Worm (Caenorhabditis elegans) whole organism, mixed stage, embryonic: ENCODE results near the gene fbxa-127.

Experiments used
- M03D4.4 ChIP-seq: sonication (generic microtip); optimal IDR thresholded peaks from 2 replicates; lab custom pipeline; 2017; ENCODE audit warnings: mild to moderate bottlenecking, missing genetic modification characterization, missing compliant biosample characterization
- bed-3 ChIP-seq: fragments of 200-800 bp; sonication (Bioruptor generic); optimal IDR thresholded peaks from 3 replicates; lab custom pipeline; 2018; ENCODE audit warnings: mild to moderate bottlenecking, missing genetic modification characterization, moderate library complexity, missing compliant biosample characterization
- blmp-1 ChIP-seq: fragments of 150-350 bp; optimal IDR thresholded peaks from 2 replicates; lab custom pipeline; 2014; ENCODE audit warnings: missing biosample characterization, missing genetic modification characterization
- ceh-39 ChIP-seq: fragments of 150-350 bp; optimal IDR thresholded peaks from 2 replicates; lab custom pipeline; 2014; ENCODE audit warnings: missing biosample characterization, missing genetic modification characterization
- ceh-43 ChIP-seq: fragments of 200-800 bp; sonication (Bioruptor generic); optimal IDR thresholded peaks from 2 replicates; lab custom pipeline; 2018; ENCODE audit warnings: mild to moderate bottlenecking, missing genetic modification characterization, moderate library complexity, missing compliant biosample characterization
- ceh-83 ChIP-seq: fragments of 200-800 bp; sonication (Bioruptor generic); optimal IDR thresholded peaks from 2 replicates; lab custom pipeline; 2018; ENCODE audit warnings: mild to moderate bottlenecking, missing genetic modification characterization, missing compliant biosample characterization
- ces-1 ChIP-seq: fragments of 150-350 bp; optimal IDR thresholded peaks from 2 replicates; lab custom pipeline; 2014; ENCODE audit warnings: missing biosample characterization, missing genetic modification reagents, missing genetic modification characterization
- cnd-1 ChIP-seq: fragments of 200-800 bp; sonication (Bioruptor generic); optimal IDR thresholded peaks from 2 replicates; lab custom pipeline; 2018; ENCODE audit warnings: mild to moderate bottlenecking, missing genetic modification characterization, missing compliant biosample characterization
- drap-1 ChIP-seq: fragments of 200-800 bp; sonication (Bioruptor generic); optimal IDR thresholded peaks from 3 replicates; lab custom pipeline; 2018; ENCODE audit warnings: mild to moderate bottlenecking, missing genetic modification characterization, missing compliant biosample characterization
- elt-3 ChIP-seq: fragments of 150-350 bp; optimal IDR thresholded peaks from 2 replicates; lab custom pipeline; 2014; ENCODE audit warnings: missing biosample characterization, missing genetic modification characterization
- flh-1 ChIP-seq: fragments of 200-800 bp; sonication (Bioruptor generic); optimal IDR thresholded peaks from 2 replicates; lab custom pipeline; 2018; ENCODE audit warnings: mild to moderate bottlenecking, missing genetic modification characterization, moderate library complexity, missing compliant biosample characterization
- ham-2 ChIP-seq: fragments of 200-800 bp; sonication (Bioruptor generic); optimal IDR thresholded peaks from 2 replicates; lab custom pipeline; 2018; ENCODE audit warnings: mild to moderate bottlenecking, missing genetic modification characterization, missing compliant biosample characterization
- hlh-1 ChIP-seq: fragments of 150-350 bp; optimal IDR thresholded peaks from 2 replicates; lab custom pipeline; 2014; ENCODE audit warnings: missing biosample characterization, missing genetic modification reagents, missing genetic modification characterization
- lin-32 ChIP-seq: fragments of 200-800 bp; sonication (Bioruptor generic); optimal IDR thresholded peaks from 2 replicates; lab custom pipeline; 2018; ENCODE audit warnings: mild to moderate bottlenecking, missing genetic modification characterization, missing compliant biosample characterization
- mab-5 ChIP-seq: fragments of 150-350 bp; optimal IDR thresholded peaks from 2 replicates; lab custom pipeline; 2014; ENCODE audit warnings: missing biosample characterization, missing genetic modification characterization
- mep-1 ChIP-seq: fragments of 150-350 bp; optimal IDR thresholded peaks from 2 replicates; lab custom pipeline; 2017; ENCODE audit warnings: missing biosample characterization, missing genetic modification reagents, missing genetic modification characterization, inconsistent platforms
- nhr-12 ChIP-seq: fragments of 150-350 bp; optimal IDR thresholded peaks from 2 replicates; lab custom pipeline; 2014; ENCODE audit warnings: missing biosample characterization, missing genetic modification characterization
- nhr-2 ChIP-seq: fragments of 150-350 bp; optimal IDR thresholded peaks from 2 replicates; lab custom pipeline; 2014; ENCODE audit warnings: missing biosample characterization, missing genetic modification characterization
- nhr-237 ChIP-seq: fragments of 150-350 bp; optimal IDR thresholded peaks from 2 replicates; lab custom pipeline; 2014; ENCODE audit warnings: missing biosample characterization, missing genetic modification characterization
- nhr-28 ChIP-seq: fragments of 150-350 bp; optimal IDR thresholded peaks from 2 replicates; lab custom pipeline; 2014; ENCODE audit warnings: missing biosample characterization, missing genetic modification characterization
- nhr-76 ChIP-seq: sonication (generic microtip); optimal IDR thresholded peaks from 2 replicates; lab custom pipeline; 2017; ENCODE audit warnings: missing biosample characterization, missing genetic modification characterization
- pha-4 ChIP-seq: fragments of 150-350 bp; optimal IDR thresholded peaks from 2 replicates; lab custom pipeline; 2018; ENCODE audit warnings: missing biosample characterization, missing genetic modification reagents, missing genetic modification characterization
- sem-2 ChIP-seq: fragments of 200-800 bp; sonication (Bioruptor generic); optimal IDR thresholded peaks from 2 replicates; lab custom pipeline; 2018; ENCODE audit warnings: mild to moderate bottlenecking, missing genetic modification characterization, missing compliant biosample characterization
- snpc-4 ChIP-seq: fragments of 150-350 bp; optimal IDR thresholded peaks from 2 replicates; lab custom pipeline; 2014; ENCODE audit warnings: missing biosample characterization, missing genetic modification characterization
- tbx-8 ChIP-seq: fragments of 200-800 bp; sonication (Bioruptor generic); optimal IDR thresholded peaks from 2 replicates; lab custom pipeline; 2018; ENCODE audit warnings: mild to moderate bottlenecking, missing genetic modification characterization, moderate library complexity, missing compliant biosample characterization
- unc-120 ChIP-seq: sonication (generic microtip); optimal IDR thresholded peaks from 2 replicates; lab custom pipeline; 2017; ENCODE audit warnings: missing genetic modification characterization, missing compliant biosample characterization; ENCODE audit not compliant: poor library complexity, severe bottlenecking
- unc-62 ChIP-seq: fragments of 150-350 bp; optimal IDR thresholded peaks from 2 replicates; lab custom pipeline; 2014; ENCODE audit warnings: missing biosample characterization, missing genetic modification reagents, missing genetic modification characterization
- zip-8 ChIP-seq: fragments of 150-350 bp; optimal IDR thresholded peaks from 2 replicates; lab custom pipeline; 2014; ENCODE audit warnings: missing biosample characterization, missing genetic modification characterization
- ztf-11 ChIP-seq: fragments of 150-350 bp; optimal IDR thresholded peaks from 2 replicates; lab custom pipeline; 2014; ENCODE audit warnings: missing biosample characterization, missing genetic modification characterization

The fbxa-127 gene

DNA sequence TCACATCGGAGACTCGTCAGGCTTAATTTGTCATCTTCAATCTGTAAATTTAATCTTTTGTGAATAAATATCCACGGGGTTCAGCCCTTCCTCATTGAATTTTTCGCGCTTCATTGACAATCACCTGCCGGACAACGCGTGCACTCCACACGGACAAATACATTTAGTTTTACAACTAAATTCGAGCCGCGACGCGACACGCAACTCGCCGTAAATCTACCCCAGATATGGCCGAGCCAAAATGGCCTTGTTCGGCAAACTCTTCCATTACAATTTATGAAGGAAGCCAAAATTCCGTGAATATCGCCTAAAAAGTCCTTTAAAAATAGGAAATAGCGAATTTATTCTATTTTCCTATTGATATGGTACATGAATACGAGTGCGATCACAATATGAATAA is 16.3 kb downstream of the fbxa-127 start:
- TF ChIP-seq hlh-1 (no peak), unc-62 (GFP tag; lab: Kevin White, UChicago) (no peak), drap-1 (GFP tag; lab: Kevin White, UChicago) (no peak)

DNA sequence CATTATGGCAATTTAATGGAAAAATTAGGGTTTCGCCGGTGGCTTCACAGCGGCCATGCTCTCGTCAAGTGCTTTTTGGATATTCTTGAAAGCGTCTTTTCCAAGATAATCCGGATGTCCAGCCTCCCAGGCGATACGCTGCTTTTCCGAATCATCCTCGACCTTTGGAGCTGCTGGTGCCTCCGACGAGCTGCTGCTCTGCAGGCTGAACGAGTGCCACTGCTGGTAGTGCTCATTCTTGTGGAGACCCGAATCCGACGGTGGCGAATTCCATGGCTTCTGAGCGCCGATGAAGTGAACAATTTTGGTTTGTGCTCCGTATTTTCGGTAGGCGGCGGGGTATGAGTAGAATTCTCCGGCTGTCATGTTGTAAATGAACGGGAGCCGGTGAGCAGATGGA is 16.7 kb downstream of the fbxa-127 start:
- TF ChIP-seq unc-62 (GFP tag; lab: Kevin White, UChicago) (no peak), nhr-28 (tag; lab: Kevin White, UChicago) (no peak), bed-3 (no peak), ham-2 (GFP tag; lab: Kevin White, UChicago) (no peak), nhr-76 (no peak), cnd-1 (no peak), lin-32 (no peak), elt-3 (tag; lab: Kevin White, UChicago) (no peak)

DNA sequence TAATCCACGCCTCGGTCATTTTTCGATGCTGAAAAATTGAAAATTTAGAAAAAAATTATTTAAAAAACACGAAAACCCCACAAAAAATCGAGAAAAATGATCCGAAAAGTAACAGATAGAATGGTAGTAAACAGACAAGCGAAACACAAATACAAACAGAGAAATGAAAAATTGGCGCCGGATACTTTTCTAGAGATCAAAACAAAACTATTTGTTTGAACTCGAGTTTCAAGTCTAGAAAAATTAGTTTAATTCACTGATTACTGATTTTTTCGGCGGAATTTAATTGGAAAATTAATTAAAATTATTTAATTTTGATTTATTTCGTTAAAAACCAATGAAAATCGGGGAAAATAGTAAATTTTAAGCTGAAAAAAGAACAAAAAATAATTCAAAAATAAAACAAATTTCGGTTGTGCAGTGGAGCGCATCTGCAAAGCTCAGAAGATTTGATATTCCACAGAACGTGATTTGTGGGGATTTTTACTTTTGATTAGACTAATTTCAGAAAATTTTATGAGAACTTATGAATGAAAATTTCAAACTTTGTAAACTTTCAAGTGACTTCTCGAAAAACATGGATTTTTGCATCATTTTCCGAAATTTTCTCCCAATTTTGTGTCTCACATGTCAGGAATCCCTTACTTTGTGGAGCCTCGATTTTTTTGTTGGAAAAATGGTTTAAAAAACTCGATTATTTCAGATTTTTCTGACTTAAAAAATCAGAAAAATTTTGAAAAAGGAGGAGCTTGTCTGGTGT is 17.9 kb downstream of the fbxa-127 start, which contains the start of gene gyg-2:
Gene gyg-2, minus strand, starts transcription at position 28 of the 760 bp plus-strand sequence.
- no peak for TF ChIP-seq nhr-12
- no peak for TF ChIP-seq blmp-1 (tag; lab: Kevin White, UChicago)
- no peak for TF ChIP-seq ceh-39 (tag; lab: Kevin White, UChicago)
- TF ChIP-seq ceh-83 (GFP tag; lab: Kevin White, UChicago), result no peak
- no peak for TF ChIP-seq ham-2 (GFP tag; lab: Kevin White, UChicago)
- no peak for TF ChIP-seq flh-1 (GFP tag; lab: Kevin White, UChicago)
- TF ChIP-seq pha-4 (tag; lab: Kevin White, UChicago), result no peak
- no peak for TF ChIP-seq nhr-2 (tag; lab: Kevin White, UChicago)
- TF ChIP-seq unc-120 (tag; lab: Kevin White, UChicago), result no peak
- TF ChIP-seq snpc-4 (tag; lab: Kevin White, UChicago), result no peak

DNA sequence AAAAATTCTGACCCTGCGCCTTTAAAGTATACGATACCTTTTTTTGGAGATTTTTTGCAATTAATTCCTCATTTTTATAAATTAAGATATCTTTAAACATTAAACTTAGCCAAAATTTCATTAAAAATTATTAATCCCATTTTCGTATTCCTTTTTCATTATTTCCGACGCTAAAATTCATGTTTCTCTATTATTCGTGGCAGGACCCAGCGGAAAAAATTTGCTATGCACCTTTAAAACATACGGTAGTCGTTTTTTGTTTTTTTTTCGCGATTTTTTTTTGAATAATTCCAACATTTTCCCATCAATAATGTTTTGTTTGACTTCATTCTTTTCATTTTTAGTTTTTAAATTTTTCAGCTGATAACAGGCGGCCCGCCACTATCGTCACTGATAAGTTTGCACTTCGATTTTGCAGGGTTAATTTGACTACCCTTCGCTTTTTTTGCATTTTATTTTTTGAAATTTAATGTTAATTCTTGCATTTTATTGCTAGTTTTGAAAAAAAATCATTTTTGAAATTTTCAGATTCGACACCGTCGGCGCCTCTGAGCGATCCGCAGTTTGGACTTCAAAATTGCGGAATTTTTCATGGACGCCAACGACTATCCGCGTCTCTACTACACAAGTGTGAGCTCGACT is 18.6 kb downstream of the fbxa-127 start, which contains the start of gene dkf-2:
Gene dkf-2, plus strand, starts transcription at position 592 of the 642 bp plus-strand sequence.
- TF ChIP-seq lin-32, result no peak
- TF ChIP-seq sem-2 (GFP tag; lab: Kevin White, UChicago), result no peak
- TF ChIP-seq zip-8 (tag; lab: Kevin White, UChicago), result no peak
- no peak for TF ChIP-seq unc-62 (GFP tag; lab: Kevin White, UChicago)
- TF ChIP-seq mep-1 (tag; lab: Kevin White, UChicago), result no peak
- no peak for TF ChIP-seq ztf-11 (tag; lab: Kevin White, UChicago)
- no peak for TF ChIP-seq M03D4.4 (tag; lab: Kevin White, UChicago)
- TF ChIP-seq nhr-12, result no peak
- TF ChIP-seq pha-4 (tag; lab: Kevin White, UChicago), result no peak
- no peak for TF ChIP-seq tbx-8
- no peak for TF ChIP-seq elt-3 (tag; lab: Kevin White, UChicago)
- no peak for TF ChIP-seq mab-5 (tag; lab: Kevin White, UChicago)
- no peak for TF ChIP-seq ceh-43 (GFP tag; lab: Kevin White, UChicago)
- no peak for TF ChIP-seq nhr-237 (tag; lab: Kevin White, UChicago)

DNA sequence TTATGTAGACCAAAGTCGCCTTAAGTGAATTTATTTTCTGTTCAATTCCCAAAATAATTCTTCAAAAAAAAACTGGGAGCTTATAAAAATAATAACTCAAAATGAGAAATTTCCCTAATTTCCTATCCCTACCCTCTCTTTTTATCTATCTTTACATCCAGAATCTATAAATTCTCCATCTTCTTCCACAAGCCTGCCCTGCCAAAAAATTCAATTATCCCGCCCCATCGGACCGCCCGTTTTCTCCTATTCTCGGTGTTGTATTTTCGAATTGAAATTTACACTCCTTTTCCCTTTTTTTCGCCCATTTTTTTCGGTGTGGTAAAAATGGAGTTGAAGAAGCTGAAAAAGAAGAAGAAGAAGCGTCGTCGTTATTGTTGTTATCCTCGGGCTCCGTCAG is 20.9 kb downstream of the fbxa-127 start:
- peak; percentile 84 for TF ChIP-seq ces-1 (GFP tag; lab: Kevin White, UChicago)
- TF ChIP-seq flh-1 (GFP tag; lab: Kevin White, UChicago), result no peak
